Worm (Caenorhabditis elegans): ENCODE results near the gene klf-3.

DNA sequence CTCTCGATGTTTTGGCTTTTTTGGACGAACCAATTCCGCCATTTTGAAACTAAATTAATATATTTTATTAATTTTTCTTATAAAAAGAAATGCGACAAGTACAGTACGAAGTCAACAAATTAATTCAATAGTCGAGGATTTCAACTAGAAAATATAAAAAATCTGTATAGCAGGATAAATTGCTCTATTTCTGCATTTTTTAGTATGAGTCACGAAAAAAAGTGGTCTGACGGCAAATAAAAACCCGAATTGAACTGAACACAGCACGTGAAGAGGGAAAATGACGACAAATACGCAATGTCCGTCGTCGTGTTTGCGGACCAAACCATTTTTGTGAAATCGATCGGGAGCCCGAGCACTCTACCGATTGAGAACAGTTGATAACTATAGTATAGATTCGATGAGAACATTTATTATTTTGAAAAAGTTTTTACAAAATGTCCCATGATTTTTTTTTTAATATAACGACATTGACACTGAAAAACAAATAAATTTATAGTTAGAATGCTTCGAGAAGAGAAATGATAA lies 7.3 kb upstream of the klf-3 start, which contains the start of gene epg-5:
- TF ChIP-seq D2030.7 (GFP tag; IDR thresholded peaks at IDR 0.05) (no peak), lag-1 (GFP tag; IDR thresholded peaks at IDR 0.05) (no peak), ztf-25 (GFP tag; IDR thresholded peaks at IDR 0.05) (no peak), unc-130 (GFP tag; optimal IDR thresholded peaks at IDR 0.05) (no peak), ama-1 (optimal IDR thresholded peaks at IDR 0.05) (no peak), ama-1 (GFP tag; optimal IDR thresholded peaks at IDR 0.05) (no peak), F49E8.2 (tag; optimal IDR thresholded peaks at IDR 0.05; ENCODE audit: insufficient read depth) (no peak), nhr-27 (tag; optimal IDR thresholded peaks at IDR 0.05) (no peak), F57A8.1 (GFP tag; optimal IDR thresholded peaks at IDR 0.05) (no peak), F52B5.7 (tag; optimal IDR thresholded peaks at IDR 0.05) (no peak)

Measured in whole organism, young adult.